Worm (Caenorhabditis elegans) whole organism, L3 larva: Measurements from ENCODE around the gene F29A7.3.

Source experiments
- aly-2 ChIP-seq: fragments of 150-350 bp; optimal IDR thresholded peaks from 2 replicates; lab custom pipeline; 2014; ENCODE audit warnings: missing biosample characterization, missing genetic modification characterization
- ama-1 ChIP-seq: fragments of 150-350 bp; optimal IDR thresholded peaks from 2 replicates; lab custom pipeline; 2018
- lin-39 ChIP-seq: fragments of 150-350 bp; optimal IDR thresholded peaks from 2 replicates; lab custom pipeline; 2018; ENCODE audit warnings: missing biosample characterization, missing genetic modification reagents, missing genetic modification characterization
- zag-1 ChIP-seq: fragments of 150-350 bp; optimal IDR thresholded peaks from 2 replicates; lab custom pipeline; 2014; ENCODE audit warnings: missing biosample characterization, missing genetic modification characterization
- ztf-11 ChIP-seq: fragments of 150-350 bp; optimal IDR thresholded peaks from 2 replicates; lab custom pipeline; 2014; ENCODE audit warnings: missing biosample characterization, missing genetic modification characterization

DNA sequence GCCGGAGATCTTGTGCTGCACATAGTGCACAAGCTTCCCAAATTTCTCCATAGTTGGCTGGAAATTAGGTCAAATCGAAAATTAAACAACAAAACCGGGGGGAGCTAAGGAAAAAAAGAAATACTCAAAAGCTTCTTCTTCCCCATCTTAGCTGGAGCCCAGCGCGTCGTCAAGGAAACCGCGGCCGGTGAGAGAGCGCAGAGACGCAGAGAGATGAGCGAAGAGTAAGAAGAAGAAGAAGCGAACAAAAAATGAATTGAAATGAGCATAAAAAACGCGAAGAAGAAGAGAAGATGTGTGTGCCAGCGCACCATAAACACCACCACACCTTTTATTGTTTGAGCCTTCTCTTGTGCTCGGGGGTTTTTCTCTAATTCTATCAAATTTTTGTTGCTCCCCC lies 17.9 kb upstream of the F29A7.3 start, which contains the start of gene wdr-31:
- TF ChIP-seq ztf-11 (tag; lab: Kevin White, UChicago), result no peak
- no peak for TF ChIP-seq ama-1 (lab: Kevin White, UChicago)
- TF ChIP-seq aly-2 (tag; lab: Kevin White, UChicago), result no peak
- TF ChIP-seq zag-1 (tag; lab: Kevin White, UChicago), result no peak
- no peak for TF ChIP-seq lin-39
